Worm (Caenorhabditis elegans) whole organism, early embryonic: ENCODE measurements around the gene C15C8.4.

Experiments used
- B0310.2 ChIP-seq: sonication (generic microtip); optimal IDR thresholded peaks from 2 replicates; lab custom pipeline; 2016; ENCODE audit warnings: mild to moderate bottlenecking, missing genetic modification characterization, missing compliant biosample characterization
- F13C5.2 ChIP-seq: sonication (generic microtip); optimal IDR thresholded peaks from 2 replicates; lab custom pipeline; 2017; ENCODE audit warnings: mild to moderate bottlenecking, missing genetic modification characterization, inconsistent platforms, missing compliant biosample characterization
- aly-1 ChIP-seq: sonication (generic microtip); optimal IDR thresholded peaks from 2 replicates; lab custom pipeline; 2016; ENCODE audit warnings: missing genetic modification characterization, missing compliant biosample characterization
- ceh-36 ChIP-seq: sonication (generic microtip); optimal IDR thresholded peaks from 2 replicates; lab custom pipeline; 2016; ENCODE audit warnings: missing genetic modification characterization, inconsistent platforms, missing compliant biosample characterization
- ets-7 ChIP-seq: sonication (generic microtip); optimal IDR thresholded peaks from 2 replicates; lab custom pipeline; 2016; ENCODE audit warnings: missing genotype, missing genetic modification characterization, missing compliant biosample characterization
- hmbx-1 ChIP-seq: sonication (generic microtip); optimal IDR thresholded peaks from 2 replicates; lab custom pipeline; 2016; ENCODE audit warnings: mild to moderate bottlenecking, missing genetic modification characterization, missing compliant biosample characterization
- hmg-4 ChIP-seq: fragments of 200-800 bp; sonication (Bioruptor generic); optimal IDR thresholded peaks from 2 replicates; lab custom pipeline; 2018; ENCODE audit warnings: mild to moderate bottlenecking, missing genetic modification characterization, missing compliant biosample characterization
- hnd-1 ChIP-seq: sonication (generic microtip); optimal IDR thresholded peaks from 2 replicates; lab custom pipeline; 2016; ENCODE audit warnings: missing genetic modification characterization, missing compliant biosample characterization
- pes-1 ChIP-seq: fragments of 200-800 bp; sonication (Bioruptor generic); IDR thresholded peaks from 2 replicates; pipeline ENCODE4 v1.3.6; 2022; ENCODE audit warnings: missing genetic modification reagents, missing genetic modification characterization, missing compliant biosample characterization
- sea-1 ChIP-seq: fragments of 200-800 bp; sonication (Bioruptor generic); conservative IDR thresholded peaks from 2 replicates; pipeline ENCODE4 v1.3.6; 2022; ENCODE audit warnings: missing genetic modification characterization, missing compliant biosample characterization
- tbx-11 ChIP-seq: fragments of 200-800 bp; sonication (Bioruptor generic); IDR thresholded peaks from 2 replicates; pipeline ENCODE4 v1.3.6; 2022; ENCODE audit warnings: missing genetic modification characterization, missing compliant biosample characterization
- tbx-37 ChIP-seq: fragments of 200-800 bp; sonication (Bioruptor generic); conservative IDR thresholded peaks from 2 replicates; pipeline ENCODE4 v1.3.6; 2022; ENCODE audit warnings: missing genetic modification reagents, missing genetic modification characterization, missing compliant biosample characterization

The C15C8.4 gene

ce11 chrV:12695968-12696367 lies 51.3 kb downstream of the C15C8.4 start, which contains the start of gene K10C8.4:
Gene K10C8.4, plus strand, starts transcription at chrV:12696268.
- no peak for TF ChIP-seq ceh-36
- no peak for TF ChIP-seq sea-1 (GFP tag; lab: Robert Waterston, UW)
- no peak for TF ChIP-seq tbx-37 (GFP tag; lab: Robert Waterston, UW)
- TF ChIP-seq ets-7 (tag; lab: Kevin White, UChicago), result no peak
- TF ChIP-seq aly-1, result no peak
- no peak for TF ChIP-seq B0310.2
- no peak for TF ChIP-seq hmbx-1 (tag; lab: Kevin White, UChicago)
- TF ChIP-seq tbx-11 (GFP tag; lab: Robert Waterston, UW), result no peak
- TF ChIP-seq hmg-4 (GFP tag; lab: Kevin White, UChicago), result no peak
- TF ChIP-seq F13C5.2, result no peak
- no peak for TF ChIP-seq hnd-1 (tag; lab: Kevin White, UChicago)
- no peak for TF ChIP-seq pes-1
